Worm (Caenorhabditis elegans) whole organism, L1 larva: ENCODE data around the gene C45G9.6.

Source experiments
- C16A3.4 ChIP-seq: fragments of 150-350 bp; optimal IDR thresholded peaks from 2 replicates; lab custom pipeline; 2014; ENCODE audit warnings: missing biosample characterization, missing genetic modification characterization
- Y116A8C.19 ChIP-seq: sonication (generic microtip); optimal IDR thresholded peaks from 2 replicates; lab custom pipeline; 2016; ENCODE audit warnings: missing compliant biosample characterization, missing genetic modification characterization, borderline replicate concordance
- alr-1 ChIP-seq: fragments of 200-800 bp; sonication (Bioruptor generic); optimal IDR thresholded peaks from 2 replicates; lab custom pipeline; 2018; ENCODE audit warnings: borderline replicate concordance, mild to moderate bottlenecking, missing genetic modification characterization, missing compliant biosample characterization
- aly-2 ChIP-seq: fragments of 150-350 bp; optimal IDR thresholded peaks from 2 replicates; lab custom pipeline; 2014; ENCODE audit warnings: missing biosample characterization, missing genetic modification characterization
- blmp-1 ChIP-seq: fragments of 150-350 bp; optimal IDR thresholded peaks from 2 replicates; lab custom pipeline; 2014; ENCODE audit warnings: missing biosample characterization, missing genetic modification characterization
- ceh-63 ChIP-seq: fragments of 200-800 bp; sonication (Bioruptor generic); optimal IDR thresholded peaks from 2 replicates; lab custom pipeline; 2018; ENCODE audit warnings: mild to moderate bottlenecking, missing genetic modification characterization, missing compliant biosample characterization
- ceh-82 ChIP-seq, 3 experiments: fragments of 150-350 bp in 1 of 3; sonication (generic microtip) in 2 of 3; optimal IDR thresholded peaks; 2 replicates each; lab custom pipeline; 2014 to 2017; ENCODE audit warnings: missing biosample characterization in 3 of 3, missing genetic modification characterization in 3 of 3
- ceh-90 ChIP-seq: sonication (generic microtip); optimal IDR thresholded peaks from 2 replicates; lab custom pipeline; 2016; ENCODE audit warnings: missing genetic modification characterization, missing compliant biosample characterization
- dpl-1 ChIP-seq, 3 experiments: fragments of 150-350 bp in 2 of 3; sonication (generic microtip) in 1 of 3; optimal IDR thresholded peaks; 2 replicates each; lab custom pipeline; 2014 to 2017; ENCODE audit warnings: missing biosample characterization in 3 of 3, missing genetic modification characterization in 3 of 3, missing genetic modification reagents in 3 of 3
- dsc-1 ChIP-seq: sonication (generic microtip); optimal IDR thresholded peaks from 2 replicates; lab custom pipeline; 2016; ENCODE audit warnings: mild to moderate bottlenecking, missing genetic modification characterization, missing compliant biosample characterization
- efl-1 ChIP-seq, 4 experiments: fragments of 150-350 bp; optimal IDR thresholded peaks in 3 of 4; peaks in 1 of 4; 1 replicate in 1 of 4; 2 replicates in 3 of 4; lab custom pipeline; 2014; ENCODE audit warnings: missing biosample characterization in 2 of 4, missing genetic modification characterization in 2 of 4, missing genetic modification reagents in 2 of 4
- efl-3 ChIP-seq: fragments of 200-800 bp; sonication (Bioruptor generic); optimal IDR thresholded peaks from 2 replicates; lab custom pipeline; 2018; ENCODE audit warnings: mild to moderate bottlenecking, missing genetic modification characterization, missing compliant biosample characterization
- ets-5 ChIP-seq: fragments of 200-800 bp; sonication (Bioruptor generic); IDR thresholded peaks from 2 replicates; pipeline ENCODE4 v1.3.6; 2022; ENCODE audit warnings: missing genetic modification characterization, missing compliant biosample characterization
- fkh-10 ChIP-seq: sonication (generic microtip); optimal IDR thresholded peaks from 2 replicates; lab custom pipeline; 2017; ENCODE audit warnings: missing biosample characterization, missing genetic modification reagents, missing genetic modification characterization
- fkh-8 ChIP-seq: sonication (generic microtip); optimal IDR thresholded peaks from 2 replicates; lab custom pipeline; 2016; ENCODE audit warnings: mild to moderate bottlenecking, missing genetic modification characterization, missing compliant biosample characterization
- hlh-17 ChIP-seq: fragments of 200-800 bp; sonication (Bioruptor generic); optimal IDR thresholded peaks from 2 replicates; lab custom pipeline; 2018; ENCODE audit warnings: missing genetic modification characterization, mild to moderate bottlenecking, missing compliant biosample characterization, moderate library complexity, borderline replicate concordance
- isw-1 ChIP-seq: fragments of 200-800 bp; sonication (Bioruptor generic); IDR thresholded peaks from 2 replicates; pipeline ENCODE4 v1.3.6; 2022; ENCODE audit warnings: missing genetic modification characterization, missing compliant biosample characterization
- lin-15B ChIP-seq: fragments of 150-350 bp; sonication (generic microtip); optimal IDR thresholded peaks from 3 replicates; lab custom pipeline; 2014; ENCODE audit warnings: missing biosample characterization, missing genetic modification characterization
- lin-35 ChIP-seq, 2 experiments: fragments of 150-350 bp; optimal IDR thresholded peaks; 2 replicates each; lab custom pipeline; 2014; ENCODE audit warnings: missing biosample characterization in 2 of 2, missing genetic modification characterization in 2 of 2, missing genetic modification reagents in 2 of 2
- lir-3 ChIP-seq: sonication (generic microtip); optimal IDR thresholded peaks from 2 replicates; lab custom pipeline; 2016; ENCODE audit warnings: mild to moderate bottlenecking, missing genetic modification characterization, moderate library complexity, missing compliant biosample characterization; ENCODE audit not compliant: poor library complexity
- lsy-2 ChIP-seq, 2 experiments: fragments of 150-350 bp; optimal IDR thresholded peaks; 2 replicates each; lab custom pipeline; 2014; ENCODE audit warnings: missing biosample characterization in 2 of 2, missing genetic modification characterization in 2 of 2
- mab-9 ChIP-seq: fragments of 200-800 bp; sonication (Bioruptor generic); IDR thresholded peaks from 2 replicates; pipeline ENCODE4 v1.3.6; 2022; ENCODE audit warnings: missing genetic modification reagents, missing genetic modification characterization, missing compliant biosample characterization
- mef-2 ChIP-seq: fragments of 150-350 bp; optimal IDR thresholded peaks from 2 replicates; lab custom pipeline; 2014; ENCODE audit warnings: missing biosample characterization, missing genetic modification characterization
- nhr-237 ChIP-seq: fragments of 150-350 bp; optimal IDR thresholded peaks from 2 replicates; lab custom pipeline; 2014; ENCODE audit warnings: missing biosample characterization, missing genetic modification characterization
- nhr-28 ChIP-seq: fragments of 150-350 bp; optimal IDR thresholded peaks from 2 replicates; lab custom pipeline; 2014; ENCODE audit warnings: missing biosample characterization, missing genetic modification characterization
- nhr-47 ChIP-seq: sonication (generic microtip); optimal IDR thresholded peaks from 2 replicates; lab custom pipeline; 2016; ENCODE audit warnings: mild to moderate bottlenecking, missing genetic modification characterization, moderate library complexity, missing compliant biosample characterization
- nhr-71 ChIP-seq: sonication (generic microtip); optimal IDR thresholded peaks from 2 replicates; lab custom pipeline; 2016; ENCODE audit warnings: mild to moderate bottlenecking, missing genetic modification characterization, moderate library complexity, missing compliant biosample characterization
- nhr-76 ChIP-seq: sonication (generic microtip); optimal IDR thresholded peaks from 2 replicates; lab custom pipeline; 2017; ENCODE audit warnings: missing biosample characterization, missing genetic modification characterization
- nhr-85 ChIP-seq: sonication (generic microtip); peaks from one replicate; lab custom pipeline; 2016; ENCODE audit warnings: missing genetic modification characterization, inconsistent platforms, missing compliant biosample characterization
- nhr-90 ChIP-seq: sonication (generic microtip); optimal IDR thresholded peaks from 2 replicates; lab custom pipeline; 2016; ENCODE audit warnings: mild to moderate bottlenecking, missing genetic modification characterization, missing compliant biosample characterization; ENCODE audit not compliant: poor library complexity
- rnt-1 ChIP-seq: sonication (generic microtip); optimal IDR thresholded peaks from 2 replicates; lab custom pipeline; 2016; ENCODE audit warnings: mild to moderate bottlenecking, missing genetic modification characterization, moderate library complexity, missing compliant biosample characterization
- skn-1 ChIP-seq: fragments of 150-350 bp; optimal IDR thresholded peaks from 2 replicates; lab custom pipeline; 2014; ENCODE audit warnings: missing biosample characterization, missing genetic modification characterization
- snu-23 ChIP-seq: sonication (generic microtip); optimal IDR thresholded peaks from 2 replicates; lab custom pipeline; 2016; ENCODE audit warnings: missing genetic modification characterization, missing compliant biosample characterization
- sup-37 ChIP-seq: fragments of 200-800 bp; sonication (Bioruptor generic); optimal IDR thresholded peaks from 2 replicates; lab custom pipeline; 2018; ENCODE audit warnings: mild to moderate bottlenecking, missing genetic modification characterization, missing compliant biosample characterization
- tbx-2 ChIP-seq: sonication (generic microtip); optimal IDR thresholded peaks from 2 replicates; lab custom pipeline; 2016; ENCODE audit warnings: missing genetic modification characterization, missing compliant biosample characterization
- unc-30 ChIP-seq: sonication (generic microtip); optimal IDR thresholded peaks from 2 replicates; lab custom pipeline; 2017; ENCODE audit warnings: missing biosample characterization, missing genetic modification characterization
- unc-62 ChIP-seq: fragments of 150-350 bp; optimal IDR thresholded peaks from 2 replicates; lab custom pipeline; 2014; ENCODE audit warnings: missing biosample characterization, missing genetic modification reagents, missing genetic modification characterization
- xbp-1 ChIP-seq: sonication (generic microtip); optimal IDR thresholded peaks from 2 replicates; lab custom pipeline; 2016; ENCODE audit warnings: missing genetic modification characterization, missing compliant biosample characterization
- zip-4 ChIP-seq: fragments of 200-800 bp; sonication (Bioruptor generic); optimal IDR thresholded peaks from 2 replicates; lab custom pipeline; 2018; ENCODE audit warnings: mild to moderate bottlenecking, missing genetic modification characterization, moderate library complexity, missing compliant biosample characterization
- ztf-11 ChIP-seq, 2 experiments: sonication (generic microtip); optimal IDR thresholded peaks; 2 replicates each; lab custom pipeline; 2016 to 2017; ENCODE audit warnings: missing genetic modification characterization in 2 of 2, missing biosample characterization in 1 of 2, missing compliant biosample characterization in 1 of 2

Gene C45G9.6

ce11 chrIII:5036158-5036557, at the start of gene C45G9.6:
TSS of gene C45G9.6 (plus strand) at chrIII:5036458.
- TF ChIP-seq lin-35 (GFP tag; optimal IDR thresholded peaks at IDR 0.05; lab: Kevin White, UChicago), result no peak
- no peak for TF ChIP-seq aly-2
- TF ChIP-seq unc-30 (tag; lab: Kevin White, UChicago), result no peak
- no peak for TF ChIP-seq ceh-63 (GFP tag; lab: Kevin White, UChicago)
- no peak for TF ChIP-seq mef-2
- TF ChIP-seq nhr-76 (tag; lab: Kevin White, UChicago), result no peak
- no peak for TF ChIP-seq sup-37 (GFP tag; lab: Kevin White, UChicago)
- TF ChIP-seq nhr-90 (tag; lab: Kevin White, UChicago), result no peak
- no peak for TF ChIP-seq skn-1
- no peak for TF ChIP-seq fkh-10
- no peak for TF ChIP-seq xbp-1 (tag; lab: Kevin White, UChicago)
- TF ChIP-seq ets-5 (GFP tag; lab: Robert Waterston, UW), result no peak
- TF ChIP-seq Y116A8C.19, result no peak
- TF ChIP-seq efl-3 (GFP tag; lab: Kevin White, UChicago), result no peak
- no peak for TF ChIP-seq mab-9 (GFP tag; lab: Robert Waterston, UW)
- TF ChIP-seq hlh-17 (GFP tag; lab: Kevin White, UChicago), result no peak
- no peak for TF ChIP-seq dsc-1 (tag; lab: Kevin White, UChicago)

ce11 chrIII:4986790-4987259, 49.4 kb upstream of the C45G9.6 start, which contains the start of the genes C27F2.10 and wdr-60:
TSS of gene C27F2.10 (minus strand) at chrIII:4986898.
TSS of gene wdr-60 (plus strand) at chrIII:4987209.
- peak; percentile 64 for TF ChIP-seq lir-3 (tag; lab: Kevin White, UChicago)
- TF ChIP-seq unc-62, result no peak
- no peak for TF ChIP-seq efl-3 (GFP tag; lab: Kevin White, UChicago)
- TF ChIP-seq zip-4 (GFP tag; lab: Kevin White, UChicago), result no peak
- no peak for TF ChIP-seq nhr-76 (tag; lab: Kevin White, UChicago)
- peak; percentile 10 for TF ChIP-seq C16A3.4 (tag; lab: Kevin White, UChicago)
- TF ChIP-seq nhr-237 (tag; lab: Kevin White, UChicago), result no peak
- TF ChIP-seq dsc-1 (tag; lab: Kevin White, UChicago), result peak; percentile 17
- peak; percentile 8 to 59 for TF ChIP-seq lsy-2 (tag; optimal IDR thresholded peaks at IDR 0.05; lab: Kevin White, UChicago)
- peak; percentile 51 for TF ChIP-seq blmp-1 (tag; lab: Kevin White, UChicago)
- peak in 1 of 3 experiments; percentile 16 for TF ChIP-seq ceh-82 (tag; optimal IDR thresholded peaks at IDR 0.05; lab: Kevin White, UChicago)
- TF ChIP-seq ztf-11 (tag; optimal IDR thresholded peaks at IDR 0.05; lab: Kevin White, UChicago), result no peak
- no peak for TF ChIP-seq alr-1 (tag; lab: Kevin White, UChicago)
- 0 out of 2 replicates have a peak, but pooled peaks have one; percentile 1 for TF ChIP-seq isw-1
- TF ChIP-seq nhr-47 (tag; lab: Kevin White, UChicago), result peak; percentile 57
- TF ChIP-seq nhr-28 (tag; lab: Kevin White, UChicago), result no peak
- TF ChIP-seq ceh-90, result peak; percentile 61
- peak; percentile 57 for TF ChIP-seq tbx-2 (tag; lab: Kevin White, UChicago)
- TF ChIP-seq unc-30 (tag; lab: Kevin White, UChicago), result no peak
- no peak for TF ChIP-seq hlh-17 (GFP tag; lab: Kevin White, UChicago)
- TF ChIP-seq snu-23 (GFP tag; lab: Kevin White, UChicago), result peak; percentile 10
- peak; percentile 58 to 89 for TF ChIP-seq efl-1 (optimal IDR thresholded peaks at IDR 0.05; lab: Kevin White, UChicago)
- peak; percentile 88 to 98 for TF ChIP-seq efl-1 (GFP tag; optimal IDR thresholded peaks at IDR 0.05 in 1 of 2; lab: Kevin White, UChicago)
- TF ChIP-seq lin-35 (GFP tag; optimal IDR thresholded peaks at IDR 0.05; lab: Kevin White, UChicago), result peak; percentile 84 to 92
- peak; percentile 34 for TF ChIP-seq lin-15B
- TF ChIP-seq dpl-1 (GFP tag; optimal IDR thresholded peaks at IDR 0.05; lab: Kevin White, UChicago), result peak; percentile 75 to 89 (median 86)
- no peak for TF ChIP-seq ets-5 (GFP tag; lab: Robert Waterston, UW)
- peak; percentile 71 for TF ChIP-seq nhr-85 (tag; lab: Kevin White, UChicago)
- TF ChIP-seq nhr-71 (tag; lab: Kevin White, UChicago), result peak; percentile 56
- TF ChIP-seq fkh-8, result peak; percentile 24
- TF ChIP-seq rnt-1 (tag; lab: Kevin White, UChicago), result peak; percentile 88
- TF ChIP-seq xbp-1 (tag; lab: Kevin White, UChicago), result peak; percentile 41
